Worm (Caenorhabditis elegans) whole organism, L4 larva: ENCODE data around the gene W03C9.1.
A peak's percentile ranks its signal among the peaks of the same experiment; 100 is the strongest.

Experiments used
- F10B5.3 ChIP-seq: sonication (generic microtip); optimal IDR thresholded peaks from 2 replicates; lab custom pipeline; 2016; ENCODE audit warnings: mild to moderate bottlenecking, missing genetic modification characterization, missing compliant biosample characterization
- F26F4.8 ChIP-seq: fragments of 200-800 bp; sonication (Bioruptor generic); conservative IDR thresholded peaks from 2 replicates; pipeline ENCODE4 v1.3.6; 2022; ENCODE audit warnings: missing genetic modification characterization, missing compliant biosample characterization
- F37D6.2 ChIP-seq: sonication (generic microtip); optimal IDR thresholded peaks from 2 replicates; lab custom pipeline; 2016; ENCODE audit warnings: mild to moderate bottlenecking, missing genetic modification characterization, missing compliant biosample characterization
- F44E2.7 ChIP-seq: fragments of 200-800 bp; sonication (Bioruptor generic); IDR thresholded peaks from 2 replicates; pipeline ENCODE4 v2.1.2; 2022; ENCODE audit warnings: missing genetic modification characterization, missing compliant biosample characterization
- T20F7.1 ChIP-seq: fragments of 200-800 bp; sonication (Bioruptor generic); optimal IDR thresholded peaks from 2 replicates; lab custom pipeline; 2018; ENCODE audit warnings: mild to moderate bottlenecking, missing genetic modification characterization, missing compliant biosample characterization
- T26A8.4 ChIP-seq: fragments of 200-800 bp; sonication (Bioruptor generic); IDR thresholded peaks from 2 replicates; pipeline ENCODE4 v1.3.6; 2022; ENCODE audit warnings: missing genetic modification characterization, missing compliant biosample characterization
- ZK337.2 ChIP-seq: fragments of 200-800 bp; sonication (Bioruptor generic); IDR thresholded peaks from 2 replicates; pipeline ENCODE4 v1.3.6; 2022; ENCODE audit warnings: missing genetic modification reagents, missing genetic modification characterization, missing compliant biosample characterization
- ZK546.5 ChIP-seq, 2 experiments: sonication (generic microtip); optimal IDR thresholded peaks; 2 replicates each; lab custom pipeline; 2017; ENCODE audit warnings: missing biosample characterization in 2 of 2, missing genetic modification characterization in 2 of 2
- aha-1 ChIP-seq: fragments of 150-350 bp; peaks from one replicate; lab custom pipeline; 2014; ENCODE audit warnings: missing biosample characterization, missing genetic modification characterization
- ama-1 ChIP-seq: fragments of 150-350 bp; optimal IDR thresholded peaks from 2 replicates; lab custom pipeline; 2014; ENCODE audit warnings: inconsistent platforms, mixed read lengths
- ceh-20 ChIP-seq: fragments of 200-800 bp; sonication (Bioruptor generic); IDR thresholded peaks from 2 replicates; pipeline ENCODE4 v1.3.6; 2022; ENCODE audit warnings: missing genetic modification reagents, missing genetic modification characterization, missing compliant biosample characterization
- ceh-82 ChIP-seq: sonication (generic microtip); optimal IDR thresholded peaks from 2 replicates; lab custom pipeline; 2017; ENCODE audit warnings: missing biosample characterization, missing genetic modification characterization
- daf-12 ChIP-seq: fragments of 150-350 bp; optimal IDR thresholded peaks from 2 replicates; lab custom pipeline; 2014; ENCODE audit warnings: missing biosample characterization, missing genetic modification reagents, missing genetic modification characterization
- daf-19 ChIP-seq: fragments of 200-800 bp; sonication (Bioruptor generic); conservative IDR thresholded peaks from 2 replicates; pipeline ENCODE4 v1.3.6; 2022; ENCODE audit warnings: missing genetic modification characterization, missing compliant biosample characterization
- daf-8 ChIP-seq: fragments of 200-800 bp; sonication (Bioruptor generic); IDR thresholded peaks from 2 replicates; pipeline ENCODE4 v1.3.6; 2022; ENCODE audit warnings: missing genetic modification characterization, missing compliant biosample characterization
- duxl-1 ChIP-seq: sonication (generic microtip); optimal IDR thresholded peaks from 2 replicates; lab custom pipeline; 2016; ENCODE audit warnings: mild to moderate bottlenecking, missing genetic modification characterization, moderate library complexity, missing compliant biosample characterization; ENCODE audit not compliant: poor library complexity
- dve-1 ChIP-seq: sonication (generic microtip); optimal IDR thresholded peaks from 2 replicates; lab custom pipeline; 2017; ENCODE audit warnings: antibody characterized with exemption, mild to moderate bottlenecking, missing genetic modification characterization, missing compliant biosample characterization; ENCODE audit not compliant: insufficient read depth
- egl-43 ChIP-seq: fragments of 200-800 bp; sonication (Bioruptor generic); IDR thresholded peaks from 2 replicates; pipeline ENCODE4 v1.3.6; 2022; ENCODE audit warnings: missing genetic modification reagents, missing genetic modification characterization, missing compliant biosample characterization
- fkh-10 ChIP-seq: fragments of 150-350 bp; optimal IDR thresholded peaks from 2 replicates; lab custom pipeline; 2014; ENCODE audit warnings: missing biosample characterization, missing genetic modification reagents, missing genetic modification characterization
- fos-1 ChIP-seq: fragments of 150-350 bp; optimal IDR thresholded peaks from 2 replicates; lab custom pipeline; 2014; ENCODE audit warnings: missing biosample characterization, missing genetic modification characterization
- hlh-11 ChIP-seq: fragments of 200-800 bp; sonication (Bioruptor generic); optimal IDR thresholded peaks from 2 replicates; lab custom pipeline; 2018; ENCODE audit warnings: mild to moderate bottlenecking, missing genetic modification characterization, missing compliant biosample characterization
- jun-1 ChIP-seq: fragments of 150-350 bp; optimal IDR thresholded peaks from 2 replicates; lab custom pipeline; 2014; ENCODE audit warnings: missing biosample characterization, missing genetic modification reagents, missing genetic modification characterization
- lin-38 ChIP-seq: fragments of 200-800 bp; sonication (Bioruptor generic); IDR thresholded peaks from 2 replicates; pipeline ENCODE4 v1.3.6; 2022; ENCODE audit warnings: missing genetic modification reagents, missing genetic modification characterization, missing compliant biosample characterization
- lir-3 ChIP-seq: sonication (generic microtip); optimal IDR thresholded peaks from 2 replicates; lab custom pipeline; 2016; ENCODE audit warnings: mild to moderate bottlenecking, missing genetic modification characterization, missing compliant biosample characterization
- madf-5 ChIP-seq, 2 experiments: fragments of 200-800 bp; sonication (Bioruptor generic); IDR thresholded peaks; 2 replicates each; pipeline ENCODE4 v1.3.6; 2022; ENCODE audit warnings: missing compliant biosample characterization in 2 of 2, missing genetic modification characterization in 2 of 2
- mes-2 ChIP-seq: sonication (generic microtip); optimal IDR thresholded peaks from 2 replicates; lab custom pipeline; 2016; ENCODE audit warnings: missing genotype, mild to moderate bottlenecking, missing genetic modification characterization, missing compliant biosample characterization; ENCODE audit not compliant: poor library complexity, severe bottlenecking
- nhr-102 ChIP-seq: sonication (generic microtip); optimal IDR thresholded peaks from 2 replicates; lab custom pipeline; 2016; ENCODE audit warnings: mild to moderate bottlenecking, missing genetic modification characterization, moderate library complexity, missing compliant biosample characterization
- nhr-77 ChIP-seq: fragments of 150-350 bp; optimal IDR thresholded peaks from 2 replicates; lab custom pipeline; 2014; ENCODE audit warnings: missing biosample characterization, missing genetic modification characterization
- pha-4 ChIP-seq, 2 experiments: fragments of 150-350 bp in 1 of 2; fragments of 200-800 bp in 1 of 2; sonication (Bioruptor generic) in 1 of 2; IDR thresholded peaks in 1 of 2; optimal IDR thresholded peaks in 1 of 2; 2 replicates each; pipeline versions ENCODE4 v1.3.6 to Lab custom; 2014 to 2022; ENCODE audit warnings: missing genetic modification characterization in 2 of 2, missing genetic modification reagents in 2 of 2, missing biosample characterization in 1 of 2, missing compliant biosample characterization in 1 of 2
- pqm-1 ChIP-seq: sonication (generic microtip); optimal IDR thresholded peaks from 2 replicates; lab custom pipeline; 2017; ENCODE audit warnings: missing biosample characterization, missing genetic modification characterization
- set-16 ChIP-seq: fragments of 200-800 bp; sonication (Bioruptor generic); IDR thresholded peaks from 2 replicates; pipeline ENCODE4 v1.3.6; 2022; ENCODE audit warnings: missing genetic modification reagents, missing genetic modification characterization, missing compliant biosample characterization
- skn-1 ChIP-seq: fragments of 150-350 bp; optimal IDR thresholded peaks from 2 replicates; lab custom pipeline; 2014; ENCODE audit warnings: missing biosample characterization, missing genetic modification characterization
- snpc-1.2 ChIP-seq: fragments of 200-800 bp; sonication (Bioruptor generic); IDR thresholded peaks from 2 replicates; pipeline ENCODE4 v1.3.6; 2022; ENCODE audit warnings: missing genetic modification reagents, missing genetic modification characterization, missing compliant biosample characterization
- snpc-4 ChIP-seq: fragments of 150-350 bp; optimal IDR thresholded peaks from 2 replicates; lab custom pipeline; 2014; ENCODE audit warnings: missing biosample characterization, missing genetic modification characterization
- spr-1 ChIP-seq: sonication (generic microtip); optimal IDR thresholded peaks from 2 replicates; lab custom pipeline; 2016; ENCODE audit warnings: mild to moderate bottlenecking, missing genetic modification characterization, missing compliant biosample characterization
- unc-62 ChIP-seq, 3 experiments: fragments of 150-350 bp in 1 of 3; sonication (generic microtip); optimal IDR thresholded peaks in 2 of 3; peaks in 1 of 3; 1 replicate in 1 of 3; 2 replicates in 2 of 3; lab custom pipeline; 2014 to 2017; ENCODE audit warnings: missing biosample characterization in 3 of 3, missing genetic modification characterization in 3 of 3, missing genetic modification reagents in 3 of 3, missing genotype in 1 of 3
- vab-7 ChIP-seq: fragments of 200-800 bp; sonication (Bioruptor generic); IDR thresholded peaks from 2 replicates; pipeline ENCODE4 v1.3.6; 2022; ENCODE audit warnings: missing genetic modification reagents, missing genetic modification characterization, missing compliant biosample characterization
- zip-11 ChIP-seq: fragments of 200-800 bp; sonication (Bioruptor generic); IDR thresholded peaks from 2 replicates; pipeline ENCODE4 v1.3.6; 2022; ENCODE audit warnings: missing genetic modification characterization, missing compliant biosample characterization

The W03C9.1 gene

ce11 chrII:12006575-12007098 is 44.7 kb upstream of the W03C9.1 start, which contains the start of gene mcm-2 (continued):
- TF ChIP-seq T26A8.4 (GFP tag; lab: Robert Waterston, UW): no peak
- TF ChIP-seq skn-1 (tag; lab: Kevin White, UChicago): no peak
- no peak for TF ChIP-seq pqm-1 (tag; lab: Kevin White, UChicago)
- no peak for TF ChIP-seq pha-4 (GFP tag; IDR thresholded peaks at IDR 0.05; lab: Robert Waterston, UW)
- TF ChIP-seq pha-4 (tag; optimal IDR thresholded peaks at IDR 0.05; lab: Kevin White, UChicago): no peak
- peak; percentile 81 for TF ChIP-seq mes-2 (tag; lab: Kevin White, UChicago)
- TF ChIP-seq vab-7 (GFP tag; lab: Robert Waterston, UW): no peak
- TF ChIP-seq dve-1 (tag; lab: Kevin White, UChicago): no peak
- no peak for TF ChIP-seq T20F7.1
- peak; percentile 99 for TF ChIP-seq lin-38 (GFP tag; lab: Robert Waterston, UW)
- no peak for TF ChIP-seq madf-5 (GFP tag; IDR thresholded peaks at IDR 0.05; lab: Robert Waterston, UW)
- TF ChIP-seq lir-3 (tag; lab: Kevin White, UChicago): no peak
- TF ChIP-seq daf-8 (GFP tag; lab: Robert Waterston, UW): no peak
- no peak for TF ChIP-seq daf-19 (GFP tag; lab: Robert Waterston, UW)

ce11 chrII:12005981-12006380 is 44.1 kb upstream of the W03C9.1 start:
- peak; percentile 73 for TF ChIP-seq set-16 (GFP tag; lab: Robert Waterston, UW)
- TF ChIP-seq ceh-82 (tag; lab: Kevin White, UChicago): no peak

ce11 chrII:11998903-11999302 is 37.0 kb upstream of the W03C9.1 start, which contains the start of gene Y17G7B.23:
Y17G7B.23 (plus strand) TSS chrII:11999203.
- no peak for TF ChIP-seq F26F4.8 (GFP tag; lab: Robert Waterston, UW)
- no peak for TF ChIP-seq duxl-1 (tag; lab: Kevin White, UChicago)
- TF ChIP-seq egl-43 (GFP tag; lab: Robert Waterston, UW): no peak
- TF ChIP-seq lir-3 (tag; lab: Kevin White, UChicago): no peak

- no peak for TF ChIP-seq spr-1 (tag; lab: Kevin White, UChicago)
- no peak for TF ChIP-seq hlh-11 (tag; lab: Kevin White, UChicago)
- TF ChIP-seq unc-62 (GFP tag; optimal IDR thresholded peaks at IDR 0.05 in 1 of 2; lab: Kevin White, UChicago): peak in 1 of 2 experiments; percentile 96
- no peak for TF ChIP-seq unc-62 (tag; optimal IDR thresholded peaks at IDR 0.05; lab: Kevin White, UChicago)
- TF ChIP-seq F44E2.7 (GFP tag; lab: Robert Waterston, UW): no peak
Observed at ce11 chrII:11994940-11995339, 33.0 kb upstream of the W03C9.1 start.

- no peak for TF ChIP-seq daf-19 (GFP tag; lab: Robert Waterston, UW)
- TF ChIP-seq T26A8.4 (GFP tag; lab: Robert Waterston, UW): no peak
- no peak for TF ChIP-seq ZK546.5 (tag; optimal IDR thresholded peaks at IDR 0.05; lab: Kevin White, UChicago)
- no peak for TF ChIP-seq ZK337.2 (GFP tag; lab: Robert Waterston, UW)
- TF ChIP-seq ama-1: no peak
Observed at ce11 chrII:11992701-11993100, 30.8 kb upstream of the W03C9.1 start, which contains the start of gene dhps-1. dhps-1 (plus strand) TSS chrII:11993001.

- TF ChIP-seq aha-1 (tag; lab: Kevin White, UChicago): peak; percentile 69
- no peak for TF ChIP-seq T26A8.4 (GFP tag; lab: Robert Waterston, UW)
Observed at ce11 chrII:11988724-11989123, 26.8 kb upstream of the W03C9.1 start, which contains the start of gene Y17G7B.3. Y17G7B.3 (plus strand) TSS chrII:11989024.

ce11 chrII:11980110-11980509 is 18.2 kb upstream of the W03C9.1 start:
- TF ChIP-seq nhr-102: peak; percentile 80
- TF ChIP-seq daf-12: no peak
- no peak for TF ChIP-seq fos-1 (tag; lab: Kevin White, UChicago)
- TF ChIP-seq lin-38 (GFP tag; lab: Robert Waterston, UW): peak; percentile 90
- peak; percentile 96 for TF ChIP-seq nhr-77 (tag; lab: Kevin White, UChicago)
- no peak for TF ChIP-seq zip-11 (GFP tag; lab: Robert Waterston, UW)
- peak in 1 of 2 experiments; percentile 3 for TF ChIP-seq unc-62 (GFP tag; optimal IDR thresholded peaks at IDR 0.05 in 1 of 2; lab: Kevin White, UChicago)
- TF ChIP-seq unc-62 (tag; optimal IDR thresholded peaks at IDR 0.05; lab: Kevin White, UChicago): no peak
- no peak for TF ChIP-seq F10B5.3 (tag; lab: Kevin White, UChicago)
- peak; percentile 59; the same call in 1 of the 2 replicates for TF ChIP-seq snpc-1.2 (GFP tag; lab: Robert Waterston, UW)
- TF ChIP-seq jun-1: no peak
- TF ChIP-seq fkh-10 (GFP tag; lab: Kevin White, UChicago): peak; percentile 92
- TF ChIP-seq F37D6.2 (tag; lab: Kevin White, UChicago): peak; percentile 82
- TF ChIP-seq ceh-20 (GFP tag; lab: Robert Waterston, UW): 0 out of 2 replicates have a peak, but pooled peaks have one; percentile 43
- peak; percentile 27 for TF ChIP-seq snpc-4 (tag; lab: Kevin White, UChicago)
